Worm (Caenorhabditis elegans) whole organism, young adult: ENCODE results near the gene C49F8.3.

Experiments used
- F52B5.7 ChIP-seq: sonication (generic microtip); optimal IDR thresholded peaks from 2 replicates; lab custom pipeline; 2016; ENCODE audit warnings: mild to moderate bottlenecking, missing genetic modification characterization, missing compliant biosample characterization
- K12H6.12 ChIP-seq: fragments of 200-800 bp; sonication (Bioruptor generic); optimal IDR thresholded peaks from 2 replicates; lab custom pipeline; 2018; ENCODE audit warnings: mild to moderate bottlenecking, missing genetic modification characterization, missing compliant biosample characterization
- ceh-58 ChIP-seq: fragments of 200-800 bp; sonication (Bioruptor generic); IDR thresholded peaks from 2 replicates; pipeline ENCODE4 v1.3.6; 2022; ENCODE audit warnings: missing genetic modification characterization, missing compliant biosample characterization
- die-1 ChIP-seq: sonication (generic microtip); optimal IDR thresholded peaks from 2 replicates; lab custom pipeline; 2016; ENCODE audit warnings: missing genotype, mild to moderate bottlenecking, missing genetic modification characterization, missing compliant biosample characterization
- dpl-1 ChIP-seq: fragments of 150-350 bp; optimal IDR thresholded peaks from 2 replicates; lab custom pipeline; 2014; ENCODE audit warnings: missing biosample characterization, missing genetic modification reagents, missing genetic modification characterization
- hlh-12 ChIP-seq: sonication (generic microtip); optimal IDR thresholded peaks from 2 replicates; lab custom pipeline; 2016; ENCODE audit warnings: missing genetic modification characterization, missing compliant biosample characterization
- hsf-1 ChIP-seq: fragments of 200-800 bp; sonication (Bioruptor generic); IDR thresholded peaks from 2 replicates; pipeline ENCODE4 v1.3.6; 2022; ENCODE audit warnings: missing genetic modification reagents, missing genetic modification characterization, missing compliant biosample characterization
- madf-3 ChIP-seq: fragments of 200-800 bp; sonication (Bioruptor generic); IDR thresholded peaks from 2 replicates; pipeline ENCODE4 v1.3.6; 2022; ENCODE audit warnings: missing genetic modification reagents, missing genetic modification characterization, missing compliant biosample characterization
- nhr-90 ChIP-seq: sonication (generic microtip); optimal IDR thresholded peaks from 2 replicates; lab custom pipeline; 2016; ENCODE audit warnings: missing genotype, mild to moderate bottlenecking, missing genetic modification characterization, missing compliant biosample characterization
- pha-4 ChIP-seq: fragments of 150-350 bp; sonication (generic microtip); optimal IDR thresholded peaks from 2 replicates; lab custom pipeline; 2014; ENCODE audit warnings: missing biosample characterization, missing genetic modification reagents, missing genetic modification characterization
- somi-1 ChIP-seq: fragments of 200-800 bp; sonication (Bioruptor generic); optimal IDR thresholded peaks from 2 replicates; lab custom pipeline; 2018; ENCODE audit warnings: mild to moderate bottlenecking, missing genetic modification characterization, missing compliant biosample characterization
- unc-62 ChIP-seq: fragments of 150-350 bp; optimal IDR thresholded peaks from 2 replicates; lab custom pipeline; 2014; ENCODE audit warnings: missing biosample characterization, missing genetic modification reagents, missing genetic modification characterization
- ztf-25 ChIP-seq: fragments of 200-800 bp; sonication (Bioruptor generic); IDR thresholded peaks from 2 replicates; pipeline ENCODE4 v1.3.6; 2022; ENCODE audit warnings: missing genetic modification reagents, missing genetic modification characterization, missing compliant biosample characterization

- TF ChIP-seq hsf-1 (GFP tag; lab: Robert Waterston, UW) (no peak), ceh-58 (no peak), somi-1 (GFP tag; lab: Kevin White, UChicago) (no peak), F52B5.7 (tag; lab: Kevin White, UChicago) (no peak), nhr-90 (no peak), K12H6.12 (no peak), die-1 (tag; lab: Kevin White, UChicago) (no peak), hlh-12 (tag; lab: Kevin White, UChicago) (no peak), dpl-1 (GFP tag; lab: Kevin White, UChicago) (no peak), pha-4 (tag; lab: Kevin White, UChicago) (no peak), unc-62 (GFP tag; lab: Kevin White, UChicago) (no peak), ztf-25 (GFP tag; lab: Robert Waterston, UW) (no peak), madf-3 (no peak)
Observed at ce11 chrX:13383273-13383672, 4.1 kb downstream of the C49F8.3 start.
